Worm (Caenorhabditis elegans): ENCODE measurements around the gene C53C11.2.

- no peak for TF ChIP-seq zfp-3 (GFP tag; conservative IDR thresholded peaks at IDR 0.05)
- no peak for TF ChIP-seq fos-1 (tag; optimal IDR thresholded peaks at IDR 0.05)
- no peak for TF ChIP-seq lsy-2 (tag; optimal IDR thresholded peaks at IDR 0.05)
- no peak for TF ChIP-seq spr-1 (tag; optimal IDR thresholded peaks at IDR 0.05)
- no peak for TF ChIP-seq ceh-28 (tag; optimal IDR thresholded peaks at IDR 0.05)
- TF ChIP-seq rbr-2 (tag; optimal IDR thresholded peaks at IDR 0.05) = no peak
- TF ChIP-seq nhr-41 (GFP tag; IDR thresholded peaks at IDR 0.05) = no peak
- TF ChIP-seq pha-4 (GFP tag; IDR thresholded peaks at IDR 0.05) = no peak
- TF ChIP-seq pha-4 (tag; optimal IDR thresholded peaks at IDR 0.05) = no peak
Observed at ce11 chrX:17385102-17385501, 48.7 kb downstream of the C53C11.2 start.
